Fruit fly (Drosophila melanogaster) whole organism, pupa: Measurements from ENCODE around the gene Nrg.

Source experiments
- CG10348 ChIP-seq: fragments of 200-800 bp; sonication (Bioruptor generic); IDR thresholded peaks from 2 replicates; pipeline ENCODE4 v1.3.6; 2022; ENCODE audit warnings: missing biosample characterization, missing genetic modification characterization
- CG12605 ChIP-seq: fragments of 200-800 bp; sonication (Bioruptor generic); IDR thresholded peaks from 2 replicates; pipeline ENCODE4 v1.3.6; 2022; ENCODE audit warnings: missing biosample characterization, missing genetic modification characterization
- CG13204 ChIP-seq: fragments of 200-800 bp; sonication (Bioruptor generic); optimal IDR thresholded peaks from 2 replicates; lab custom pipeline; 2018; ENCODE audit warnings: missing biosample characterization, mild to moderate bottlenecking, missing genetic modification characterization, moderate library complexity
- CG14655 ChIP-seq: fragments of 200-800 bp; sonication (Bioruptor generic); optimal IDR thresholded peaks from 3 replicates; lab custom pipeline; 2017; ENCODE audit warnings: mild to moderate bottlenecking, missing biosample characterization, missing genetic modification reagents, missing genetic modification characterization
- CG15710 ChIP-seq: fragments of 200-800 bp; sonication (Bioruptor generic); optimal IDR thresholded peaks from 2 replicates; lab custom pipeline; 2018; ENCODE audit warnings: missing biosample characterization, mild to moderate bottlenecking, missing genetic modification characterization, moderate library complexity
- CG17806 ChIP-seq: fragments of 200-800 bp; sonication (Bioruptor generic); optimal IDR thresholded peaks from 2 replicates; lab custom pipeline; 2018; ENCODE audit warnings: missing biosample characterization, mild to moderate bottlenecking, missing genetic modification characterization, moderate library complexity
- CG32121 ChIP-seq: fragments of 200-800 bp; sonication (Bioruptor generic); IDR thresholded peaks from 2 replicates; pipeline ENCODE4 v1.3.6; 2022; ENCODE audit warnings: missing biosample characterization, missing genetic modification characterization
- CG34367 ChIP-seq: fragments of 200-800 bp; sonication (Bioruptor generic); optimal IDR thresholded peaks from 2 replicates; lab custom pipeline; 2018; ENCODE audit warnings: missing biosample characterization, mild to moderate bottlenecking, missing genetic modification characterization
- CG4496 ChIP-seq: fragments of 200-800 bp; sonication (Bioruptor generic); IDR thresholded peaks from 3 replicates; pipeline ENCODE4 v1.3.6; 2022; ENCODE audit warnings: missing biosample characterization, missing genetic modification characterization
- CG8159 ChIP-seq: fragments of 200-800 bp; sonication (Bioruptor generic); optimal IDR thresholded peaks from 3 replicates; lab custom pipeline; 2018; ENCODE audit warnings: missing biosample characterization, mild to moderate bottlenecking, missing genetic modification characterization, moderate library complexity
- CG8301 ChIP-seq: fragments of 200-800 bp; sonication (Bioruptor generic); optimal IDR thresholded peaks from 2 replicates; lab custom pipeline; 2018; ENCODE audit warnings: missing biosample characterization, mild to moderate bottlenecking, missing genetic modification characterization
- CG9948 ChIP-seq: fragments of 200-800 bp; sonication (Bioruptor generic); optimal IDR thresholded peaks from 2 replicates; lab custom pipeline; 2018; ENCODE audit warnings: missing biosample characterization, mild to moderate bottlenecking, missing genetic modification characterization, moderate library complexity
- D1 ChIP-seq: fragments of 200-800 bp; sonication (Bioruptor generic); optimal IDR thresholded peaks from 2 replicates; lab custom pipeline; 2018; ENCODE audit warnings: missing biosample characterization, mild to moderate bottlenecking, missing genetic modification characterization, moderate library complexity
- EcR ChIP-seq: fragments of 200-800 bp; sonication (Bioruptor generic); optimal IDR thresholded peaks from 3 replicates; lab custom pipeline; 2019; ENCODE audit warnings: missing biosample characterization, missing genetic modification characterization, mild to moderate bottlenecking, moderate library complexity, missing genetic modification reagents
- Ets98B ChIP-seq: fragments of 200-800 bp; sonication (Bioruptor generic); IDR thresholded peaks from 2 replicates; pipeline ENCODE4 v1.3.6; 2022; ENCODE audit warnings: missing biosample characterization, missing genetic modification characterization
- Pif1A ChIP-seq: fragments of 200-800 bp; sonication (Bioruptor generic); optimal IDR thresholded peaks from 3 replicates; lab custom pipeline; 2016; ENCODE audit warnings: missing biosample characterization, missing genetic modification characterization
- Pif1B ChIP-seq: fragments of 200-800 bp; sonication (Bioruptor generic); optimal IDR thresholded peaks from 3 replicates; lab custom pipeline; 2016; ENCODE audit warnings: missing biosample characterization, missing genetic modification characterization
- Snoo ChIP-seq: fragments of 200-800 bp; sonication (Bioruptor generic); optimal IDR thresholded peaks from 3 replicates; lab custom pipeline; 2017; ENCODE audit warnings: missing biosample characterization, mild to moderate bottlenecking, missing genetic modification characterization, inconsistent platforms
- fd96Ca ChIP-seq: fragments of 200-800 bp; sonication (Bioruptor generic); IDR thresholded peaks from 3 replicates; pipeline ENCODE4 v1.3.6; 2022; ENCODE audit warnings: missing biosample characterization, missing genetic modification characterization
- gl ChIP-seq: fragments of 200-800 bp; sonication (Bioruptor generic); optimal IDR thresholded peaks from 2 replicates; lab custom pipeline; 2018; ENCODE audit warnings: missing biosample characterization, mild to moderate bottlenecking, missing genetic modification characterization
- rn ChIP-seq: fragments of 200-800 bp; sonication (Bioruptor generic); IDR thresholded peaks from 2 replicates; pipeline ENCODE4 v1.3.6; 2022; ENCODE audit warnings: missing biosample characterization, missing genetic modification characterization

The Nrg gene

DNA sequence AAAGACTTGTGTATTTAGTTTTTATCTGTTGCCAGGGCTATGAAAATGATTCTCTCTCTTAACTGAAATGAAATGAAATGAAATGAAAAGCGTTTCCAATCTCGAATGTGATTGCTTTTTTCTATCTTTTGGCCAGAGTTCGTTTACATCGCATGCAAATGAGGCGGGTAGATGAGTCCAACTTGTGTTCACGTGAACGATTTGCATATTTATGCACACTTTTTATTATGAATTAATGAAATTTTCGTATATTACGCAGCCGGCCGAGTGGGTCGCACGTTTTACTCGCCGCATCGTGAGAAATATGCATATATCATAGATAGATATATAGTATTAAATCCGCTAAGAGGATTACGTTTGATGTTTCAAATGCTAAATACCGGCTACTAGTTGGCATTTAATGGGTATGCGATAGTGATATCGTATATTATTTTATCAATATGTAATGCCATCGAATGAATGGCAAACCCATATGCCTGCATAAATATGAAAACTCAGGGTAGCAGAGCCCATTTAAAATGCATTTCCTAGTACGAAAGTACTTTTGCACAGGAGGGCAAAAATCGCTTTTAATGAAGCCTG lies 12.1 kb upstream of the Nrg start:
- TF ChIP-seq CG13204 (GFP tag; lab: Kevin White, UChicago) (no peak), D1 (tag; lab: Kevin White, UChicago) (no peak), CG32121 (GFP tag; lab: Robert Waterston, UW) (no peak), CG17806 (tag; lab: Kevin White, UChicago) (no peak), CG4496 (GFP tag; lab: Robert Waterston, UW) (no peak), rn (GFP tag; lab: Robert Waterston, UW) (no peak)

DNA sequence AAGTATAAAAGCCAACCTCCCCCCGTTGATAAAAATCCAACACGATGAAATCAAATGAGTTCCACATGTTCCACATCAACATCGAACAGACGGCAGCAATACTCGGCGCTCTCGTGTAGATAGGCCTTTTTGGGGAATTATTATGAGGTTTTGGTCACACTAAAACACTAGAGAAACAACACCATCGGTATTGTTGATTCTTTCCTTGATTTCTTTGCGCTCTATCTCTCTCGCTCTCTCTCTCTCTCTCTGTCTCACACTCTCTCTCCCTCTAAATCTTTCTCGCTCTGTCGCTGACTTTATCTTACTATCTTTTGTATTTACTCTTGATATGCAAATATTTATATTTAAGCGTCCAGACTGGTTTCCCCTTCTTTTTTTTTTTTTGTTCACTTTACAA lies 6.4 kb upstream of the Nrg start:
- no peak for TF ChIP-seq CG34367 (tag; lab: Kevin White, UChicago)
- TF ChIP-seq Snoo (tag; lab: Kevin White, UChicago): no peak
- peak; percentile 1 for TF ChIP-seq Pif1A (GFP tag; lab: Kevin White, UChicago)
- TF ChIP-seq EcR (GFP tag; lab: Kevin White, UChicago): no peak
- TF ChIP-seq CG10348 (GFP tag; lab: Robert Waterston, UW): no peak
- no peak for TF ChIP-seq CG8301
- no peak for TF ChIP-seq CG9948 (tag; lab: Kevin White, UChicago)

DNA sequence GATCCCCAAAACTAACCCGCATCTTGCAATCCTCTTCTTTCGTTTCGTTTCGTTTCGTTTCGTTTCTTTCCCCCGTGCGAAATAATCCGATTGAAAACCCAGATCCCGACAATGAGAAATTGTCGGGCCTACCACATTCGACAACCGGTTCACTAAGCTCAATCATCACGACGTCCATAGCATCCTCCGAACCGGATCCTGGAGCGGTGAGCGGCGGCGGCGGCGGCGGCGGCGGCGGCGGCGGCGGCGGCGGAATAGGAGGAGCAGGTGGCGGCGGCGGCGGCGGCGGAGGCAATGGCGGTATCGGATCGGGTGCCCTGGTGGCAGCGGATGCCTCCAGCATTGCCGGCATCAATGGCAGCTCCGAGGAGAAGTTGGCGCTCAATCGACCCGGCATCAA lies 4.9 kb upstream of the Nrg start:
- TF ChIP-seq CG4496 (GFP tag; lab: Robert Waterston, UW): no peak
- TF ChIP-seq CG8159 (tag; lab: Kevin White, UChicago): no peak
- TF ChIP-seq CG13204 (GFP tag; lab: Kevin White, UChicago): peak; percentile 72
- TF ChIP-seq Pif1A (GFP tag; lab: Kevin White, UChicago): no peak
- TF ChIP-seq CG14655: no peak

DNA sequence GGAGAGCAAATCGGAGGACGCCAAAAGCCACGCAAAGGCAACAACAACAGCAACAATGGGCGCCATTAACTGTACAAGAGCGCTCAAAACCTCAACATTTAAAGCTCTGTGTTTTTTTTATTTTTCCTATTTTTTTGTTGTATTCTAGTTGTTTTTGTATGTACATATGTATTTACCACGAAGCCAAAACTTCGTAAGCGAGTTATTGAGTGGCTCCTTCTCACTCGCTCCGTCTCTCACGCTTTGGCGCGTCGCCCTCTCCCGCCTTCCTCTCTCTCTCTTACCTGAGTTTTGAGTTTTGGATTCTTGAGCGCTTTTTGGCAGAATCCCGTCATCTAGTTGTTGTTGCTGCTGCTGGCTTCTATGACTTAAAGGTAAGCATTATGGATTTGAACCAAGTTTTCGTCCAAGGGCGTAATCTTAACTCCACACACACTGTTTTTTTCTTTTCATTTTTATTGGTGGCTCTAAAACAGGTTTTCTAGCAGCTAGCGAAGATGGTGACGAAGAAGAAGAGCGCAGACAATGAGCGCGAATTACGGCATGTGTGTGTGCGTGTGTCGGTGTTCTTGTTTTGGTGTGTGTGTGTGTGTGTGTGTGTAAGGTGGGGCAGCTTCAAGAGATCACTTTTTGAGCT lies 970 bp downstream of the Nrg start:
- TF ChIP-seq fd96Ca (GFP tag; lab: Robert Waterston, UW) (no peak), CG15710 (tag; lab: Kevin White, UChicago) (peak; percentile 16), CG10348 (GFP tag; lab: Robert Waterston, UW) (no peak), CG12605 (peak; percentile 5; the same call in 1 of the 2 replicates), D1 (tag; lab: Kevin White, UChicago) (no peak), Pif1A (GFP tag; lab: Kevin White, UChicago) (no peak), Ets98B (no peak; the same call in 1 of the 2 replicates), rn (GFP tag; lab: Robert Waterston, UW) (no peak), CG8301 (no peak), CG14655 (no peak), EcR (GFP tag; lab: Kevin White, UChicago) (peak; percentile 16), CG8159 (tag; lab: Kevin White, UChicago) (peak; percentile 14), CG9948 (tag; lab: Kevin White, UChicago) (no peak), gl (peak; percentile 19), CG13204 (GFP tag; lab: Kevin White, UChicago) (no peak), CG17806 (tag; lab: Kevin White, UChicago) (no peak), CG32121 (GFP tag; lab: Robert Waterston, UW) (no peak), CG34367 (tag; lab: Kevin White, UChicago) (peak; percentile 17), Pif1B (GFP tag; lab: Kevin White, UChicago) (no peak), CG4496 (GFP tag; lab: Robert Waterston, UW) (peak; percentile 48; the same call in 2 of the 3 replicates), Snoo (tag; lab: Kevin White, UChicago) (no peak)

DNA sequence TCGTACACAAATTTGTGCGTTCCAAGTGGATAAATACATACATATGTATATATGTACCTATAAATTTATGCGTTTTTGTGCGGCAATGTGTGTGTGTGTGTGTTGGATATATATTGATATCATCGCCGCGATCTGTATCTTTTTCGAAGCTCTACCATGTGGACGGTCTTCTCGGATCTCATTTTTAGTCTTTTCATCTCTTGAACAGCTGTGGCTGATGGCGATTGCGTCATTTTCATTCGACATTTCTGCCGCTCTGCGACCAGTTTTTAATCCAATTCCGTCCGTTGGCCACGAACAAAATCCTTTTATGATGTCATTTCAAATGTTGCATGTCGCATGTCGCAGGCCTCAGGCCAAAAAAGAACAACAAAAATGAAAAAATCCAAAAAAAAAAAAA lies 3.3 kb downstream of the Nrg start:
- no peak for TF ChIP-seq CG15710 (tag; lab: Kevin White, UChicago)
- TF ChIP-seq Pif1A (GFP tag; lab: Kevin White, UChicago): no peak
- TF ChIP-seq CG14655: no peak
- TF ChIP-seq CG8301: no peak
- no peak for TF ChIP-seq CG10348 (GFP tag; lab: Robert Waterston, UW)
- TF ChIP-seq CG34367 (tag; lab: Kevin White, UChicago): no peak
- TF ChIP-seq CG12605: no peak
- no peak for TF ChIP-seq CG9948 (tag; lab: Kevin White, UChicago)
- no peak for TF ChIP-seq Snoo (tag; lab: Kevin White, UChicago)
- TF ChIP-seq CG13204 (GFP tag; lab: Kevin White, UChicago): no peak
- no peak for TF ChIP-seq Ets98B
- TF ChIP-seq CG32121 (GFP tag; lab: Robert Waterston, UW): no peak
- TF ChIP-seq rn (GFP tag; lab: Robert Waterston, UW): no peak
- no peak for TF ChIP-seq D1 (tag; lab: Kevin White, UChicago)
- TF ChIP-seq CG4496 (GFP tag; lab: Robert Waterston, UW): no peak
- TF ChIP-seq CG17806 (tag; lab: Kevin White, UChicago): no peak
- no peak for TF ChIP-seq CG8159 (tag; lab: Kevin White, UChicago)
- no peak for TF ChIP-seq EcR (GFP tag; lab: Kevin White, UChicago)
- no peak for TF ChIP-seq gl
- TF ChIP-seq fd96Ca (GFP tag; lab: Robert Waterston, UW): no peak

DNA sequence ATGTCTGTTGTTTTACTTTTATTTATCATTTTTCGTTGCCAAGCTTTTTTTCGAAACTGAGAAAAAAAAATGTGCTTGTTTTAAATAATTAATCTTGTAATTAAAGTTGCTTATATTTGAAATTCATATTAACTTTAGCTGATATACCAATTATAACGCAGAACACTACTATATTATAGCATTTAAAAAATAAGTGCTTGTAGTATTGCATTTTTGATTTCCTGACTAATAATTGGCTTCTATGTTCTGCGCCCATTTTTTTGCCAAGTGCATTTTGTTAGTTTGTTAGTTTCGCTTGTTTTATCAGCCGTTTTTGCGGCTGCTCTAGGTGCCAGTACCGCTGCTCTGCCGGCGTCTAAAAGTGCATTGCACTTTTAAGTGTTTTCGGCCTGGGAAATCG lies 4.3 kb downstream of the Nrg start:
- TF ChIP-seq CG14655 (peak; percentile 55), CG8159 (tag; lab: Kevin White, UChicago) (no peak), CG32121 (GFP tag; lab: Robert Waterston, UW) (peak; percentile 64), Ets98B (peak; percentile 26; the same call in 1 of the 2 replicates), CG8301 (peak; percentile 50), fd96Ca (GFP tag; lab: Robert Waterston, UW) (no peak), CG34367 (tag; lab: Kevin White, UChicago) (no peak), CG4496 (GFP tag; lab: Robert Waterston, UW) (peak; percentile 52; the same call in 2 of the 3 replicates)
